Fruit fly (Drosophila melanogaster) ovary, adult (tissue): ENCODE results near the gene CG2247.

Source experiments
- CG17801 ChIP-seq: fragments of 200-800 bp; optimal IDR thresholded peaks from 2 replicates; lab custom pipeline; 2019; ENCODE audit warnings: missing biosample characterization, mild to moderate bottlenecking, missing genetic modification characterization, moderate library complexity; ENCODE audit not compliant: partially characterized antibody

Gene CG2247

DNA sequence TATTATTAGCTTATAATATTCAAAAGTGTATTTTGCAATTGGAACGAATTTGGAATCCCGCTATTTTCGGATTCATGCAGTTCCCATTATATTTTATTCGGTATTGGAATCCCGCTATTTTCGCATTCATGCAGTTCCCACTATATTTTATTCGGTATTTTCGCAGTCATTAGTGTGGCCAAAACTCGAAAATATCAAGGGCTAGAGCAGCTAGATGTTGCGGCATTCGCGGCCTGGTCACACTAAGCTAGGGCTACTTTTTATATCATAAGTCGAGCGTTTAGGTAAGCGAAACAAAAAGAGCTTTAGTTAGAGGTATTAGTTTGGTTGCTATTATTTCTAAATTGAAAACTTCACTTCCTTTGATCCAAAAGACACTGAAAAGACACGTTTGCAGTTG lies 32.6 kb downstream of the CG2247 start:
- TF ChIP-seq CG17801 (GFP tag; lab: Kevin White, UChicago) = no peak

DNA sequence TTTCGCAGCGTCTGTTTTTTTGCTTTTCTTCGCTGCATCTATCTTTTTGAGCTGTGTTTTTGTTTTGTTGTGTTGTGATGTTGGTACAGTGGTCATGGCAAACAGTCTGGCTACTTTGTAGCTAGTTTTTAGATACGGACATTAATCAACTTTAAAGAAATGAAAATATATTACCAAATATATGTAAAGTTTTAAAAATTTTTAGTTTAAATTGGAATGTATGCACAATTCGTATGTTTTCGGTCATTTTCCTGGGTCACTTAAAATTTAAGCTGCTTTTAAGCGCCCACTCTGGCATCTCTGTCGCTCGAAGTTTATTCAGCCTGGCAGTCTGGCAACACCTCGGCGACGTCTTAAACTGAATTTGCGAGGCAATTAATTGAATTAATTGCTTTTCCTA lies 34.9 kb downstream of the CG2247 start, which contains the start of gene CG11695:
Gene CG11695, plus strand, starts transcription at position 344 of the 400 bp plus-strand sequence.
- peak; percentile 83 for TF ChIP-seq CG17801 (GFP tag; lab: Kevin White, UChicago)

DNA sequence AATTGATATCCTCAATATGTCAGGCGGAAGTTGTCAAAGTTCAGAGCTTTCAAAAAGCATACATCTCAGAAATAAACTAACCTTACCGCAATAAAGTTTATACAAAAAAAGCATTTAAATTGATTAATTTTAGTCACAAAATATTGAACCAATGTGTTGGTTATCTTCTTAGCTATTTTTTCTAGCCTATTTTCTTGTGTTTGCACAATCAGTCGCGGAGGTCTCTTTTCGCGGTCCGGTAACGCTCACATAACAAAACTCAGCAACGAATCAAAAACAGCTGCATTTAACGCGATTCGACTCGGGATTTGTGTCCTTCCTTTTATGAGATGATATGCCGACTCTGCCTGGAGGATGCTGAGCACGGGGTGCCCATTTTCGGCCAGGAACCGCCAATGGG lies 37.9 kb downstream of the CG2247 start, which contains the start of gene CG11696:
Gene CG11696, plus strand, starts transcription at position 203 of the 400 bp plus-strand sequence.
- TF ChIP-seq CG17801 (GFP tag; lab: Kevin White, UChicago) = no peak

DNA sequence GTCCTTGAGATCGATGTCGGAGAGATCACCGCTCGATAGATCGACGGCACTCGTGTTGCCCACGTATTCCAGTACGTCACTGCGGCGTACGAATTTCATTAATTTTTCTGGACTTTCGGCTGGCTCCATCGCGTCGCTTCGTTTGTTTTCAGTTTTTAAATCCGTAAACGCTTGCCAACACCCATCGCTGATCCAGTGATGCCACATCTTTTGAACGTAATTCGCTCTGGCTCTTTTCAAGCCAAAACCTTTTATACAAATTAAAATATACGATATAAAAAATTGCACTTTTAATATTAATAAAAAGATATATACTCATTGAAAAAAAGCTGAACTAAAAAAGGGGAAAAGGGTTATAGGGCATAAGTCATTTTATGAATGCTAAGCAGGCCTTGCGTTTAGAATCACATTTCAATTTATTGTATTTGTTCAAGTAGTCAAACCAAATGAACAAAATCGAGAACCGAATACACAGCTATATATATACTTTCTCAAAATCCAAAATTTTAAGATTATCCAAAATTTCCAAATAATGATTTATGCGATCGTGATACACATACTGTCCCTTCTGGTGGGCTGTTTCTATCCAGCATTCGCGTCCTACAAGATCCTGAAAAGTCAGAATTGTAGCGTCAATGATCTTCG lies 39.1 kb downstream of the CG2247 start, which contains the start of the genes Kmn1 and Reepl1:
Gene Kmn1, minus strand, starts transcription at position 173 of the 645 bp plus-strand sequence.
Gene Reepl1, plus strand, starts transcription at position 438 of the 645 bp plus-strand sequence.
- TF ChIP-seq CG17801 (GFP tag; lab: Kevin White, UChicago) = no peak

DNA sequence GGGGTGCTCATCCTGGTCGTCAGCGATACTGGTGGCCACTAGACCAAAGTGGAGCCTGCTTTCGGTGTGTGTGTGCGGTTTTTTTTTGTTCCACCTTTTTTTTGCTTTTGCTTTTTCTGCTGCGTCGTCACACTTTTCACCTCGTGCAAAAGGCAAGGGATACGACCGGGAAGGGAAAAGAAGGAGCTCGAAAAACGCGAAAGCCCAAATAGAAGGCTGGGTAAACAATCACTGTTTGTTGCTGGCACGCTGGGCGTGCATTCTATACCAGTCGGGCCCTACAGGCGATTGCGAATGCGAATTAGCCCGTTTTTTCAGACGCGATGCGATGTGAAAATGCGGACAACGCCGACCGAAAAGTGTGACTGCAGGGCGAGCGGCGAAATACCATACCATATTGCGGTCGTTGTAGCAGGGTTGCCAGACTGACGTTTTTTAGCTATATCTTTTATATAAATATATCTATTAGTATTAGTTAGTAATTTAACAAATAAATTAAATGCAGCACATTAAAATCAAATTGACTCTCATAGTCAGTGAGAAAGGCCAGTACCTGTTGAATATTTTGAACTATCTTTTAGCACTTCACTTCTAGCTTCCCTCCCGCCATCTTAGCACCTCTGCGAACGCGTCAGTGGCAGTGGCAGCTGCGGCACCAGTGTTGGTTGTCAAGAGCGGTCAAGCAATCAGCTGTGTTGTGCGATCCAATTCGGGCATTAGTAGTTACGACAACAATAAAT lies 41.3 kb downstream of the CG2247 start, which contains the start of the genes Polr2A and CG11699:
Gene Polr2A, minus strand, starts transcription at position 371 of the 740 bp plus-strand sequence.
Gene CG11699, plus strand, starts transcription at position 666 of the 740 bp plus-strand sequence.
- TF ChIP-seq CG17801 (GFP tag; lab: Kevin White, UChicago) = peak; percentile 77

DNA sequence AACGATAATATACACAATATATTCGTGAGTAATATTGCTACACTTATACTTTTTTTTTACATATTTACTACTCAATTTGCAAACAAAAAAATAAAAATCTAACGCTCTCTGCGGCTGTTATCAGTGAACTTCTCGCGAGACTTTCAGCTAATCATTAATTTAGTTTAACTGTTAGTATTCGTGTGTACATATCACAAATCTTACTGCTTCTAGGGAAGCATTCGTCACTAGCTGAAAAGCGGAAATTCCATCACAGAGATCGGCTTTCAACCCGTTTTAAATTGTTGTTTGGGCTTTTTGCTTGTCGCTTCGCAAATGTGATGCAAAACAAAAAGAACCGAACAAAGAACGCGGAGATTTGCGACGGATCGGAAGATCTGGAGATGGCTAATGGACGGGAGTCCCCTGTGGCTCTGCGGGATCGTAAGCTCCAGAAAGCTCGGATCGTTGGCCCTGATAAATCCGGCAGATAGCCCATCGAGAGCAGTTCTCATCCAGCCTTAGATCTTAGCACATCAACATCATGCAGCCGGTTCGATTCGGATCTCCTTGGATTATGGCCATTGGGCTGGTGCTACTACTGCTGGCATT lies 49.9 kb downstream of the CG2247 start, which contains the start of gene PGRP-SA:
Gene PGRP-SA, plus strand, starts transcription at position 194 of the 591 bp plus-strand sequence.
- peak; percentile 45 for TF ChIP-seq CG17801 (GFP tag; lab: Kevin White, UChicago)

DNA sequence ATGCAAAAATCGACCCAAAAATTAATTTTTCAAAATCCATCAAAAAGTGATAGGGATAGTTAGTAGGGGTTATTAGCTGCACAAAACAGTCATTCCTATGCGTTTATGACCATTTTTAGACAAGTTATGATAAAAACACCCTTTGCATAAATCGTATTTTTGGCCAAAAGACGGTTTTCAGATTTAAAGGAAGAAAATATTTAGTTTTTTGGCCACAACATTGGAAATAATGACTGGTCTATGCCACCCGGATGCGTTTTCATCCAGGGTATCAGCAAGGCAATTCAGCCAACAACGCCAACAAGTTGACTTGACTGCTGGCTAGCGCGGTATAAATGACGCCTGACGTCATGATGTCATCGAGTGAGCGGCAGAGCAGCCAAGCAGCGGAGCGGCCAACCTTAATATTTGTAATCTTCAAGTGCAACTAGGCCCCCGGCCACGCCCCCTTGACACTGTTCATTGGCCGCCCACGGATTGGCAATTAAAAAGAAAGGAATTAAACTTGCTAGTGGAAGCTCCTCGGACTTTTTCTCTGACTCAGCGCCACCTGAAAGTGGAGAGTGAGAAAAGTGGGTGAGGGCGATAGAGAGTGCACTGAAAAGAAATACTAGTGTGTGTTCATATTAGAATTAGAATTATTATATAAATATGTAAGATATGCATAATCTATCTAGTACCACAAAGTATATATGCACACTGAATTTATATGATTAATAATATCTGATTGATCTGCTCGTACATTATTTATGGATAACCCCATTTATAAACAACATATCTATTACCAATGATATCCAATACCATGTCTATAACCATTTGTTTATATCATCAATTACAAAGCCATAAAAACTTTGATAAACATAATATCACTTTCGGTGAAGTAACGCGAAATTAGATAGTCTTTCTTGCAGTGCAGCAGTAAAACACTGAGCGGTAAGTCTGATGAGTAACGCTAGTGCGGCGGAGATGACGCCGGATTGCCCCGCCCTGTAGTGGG lies 51.4 kb downstream of the CG2247 start:
- TF ChIP-seq CG17801 (GFP tag; lab: Kevin White, UChicago) = peak; percentile 95

DNA sequence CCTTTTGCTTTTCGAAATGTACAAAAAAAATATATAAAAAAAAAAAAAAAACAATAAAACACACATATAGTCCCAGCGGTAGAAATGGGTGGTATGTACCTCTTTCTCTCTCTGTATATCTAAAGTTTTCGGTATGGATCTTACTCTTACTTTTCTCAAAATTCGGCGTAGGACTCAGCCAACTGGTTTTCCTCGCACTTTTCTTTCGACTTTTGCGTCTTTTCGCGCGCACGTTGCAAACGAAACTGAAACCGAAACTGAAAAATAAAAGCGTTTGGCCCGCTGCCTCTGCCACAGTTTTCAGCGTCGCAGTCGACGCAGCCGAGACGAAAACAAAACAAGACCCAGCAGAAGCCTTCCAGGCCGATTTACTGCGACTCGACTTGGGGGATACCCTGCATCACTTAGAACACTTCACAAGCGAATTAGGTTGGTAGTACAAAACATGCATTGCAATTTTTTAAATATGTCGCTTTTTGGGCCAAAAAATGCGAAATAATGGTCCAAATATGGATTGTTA lies 53.0 kb downstream of the CG2247 start, which contains the start of gene CG1572:
Gene CG1572, minus strand, starts transcription at position 266 of the 520 bp plus-strand sequence.
- TF ChIP-seq CG17801 (GFP tag; lab: Kevin White, UChicago) = peak; percentile 36

DNA sequence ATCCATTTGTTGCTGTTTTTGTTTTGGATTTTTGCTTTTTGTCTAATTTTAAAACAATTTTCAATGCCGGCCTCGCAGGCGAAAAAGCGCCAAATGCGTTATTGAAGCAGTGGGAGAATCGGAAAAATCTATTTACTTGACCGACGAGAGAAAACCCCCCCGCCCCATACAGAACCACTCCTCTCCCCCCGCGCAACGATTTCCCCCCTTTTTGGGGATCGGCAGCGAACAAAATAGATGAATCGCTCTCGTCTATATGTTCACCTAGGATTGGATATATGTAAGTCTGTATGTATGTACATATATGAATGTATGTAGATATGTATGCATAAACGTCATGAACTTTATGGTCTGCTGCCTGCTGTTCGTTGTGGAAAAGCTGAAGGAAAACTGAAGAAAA lies 54.7 kb downstream of the CG2247 start:
- no peak for TF ChIP-seq CG17801 (GFP tag; lab: Kevin White, UChicago)
